Worm (Caenorhabditis elegans) whole organism, midembryonic: Measurements from ENCODE around the gene ceh-31.

Experiments used
- flt-1 ChIP-seq: fragments of 200-800 bp; sonication (Bioruptor generic); IDR thresholded peaks from 2 replicates; pipeline ENCODE4 v1.3.6; 2022; ENCODE audit warnings: missing genetic modification characterization, missing compliant biosample characterization
- ref-1 ChIP-seq: fragments of 200-800 bp; sonication (Bioruptor generic); conservative IDR thresholded peaks from 2 replicates; pipeline ENCODE4 v1.3.6; 2022; ENCODE audit warnings: missing genetic modification reagents, missing genetic modification characterization, missing compliant biosample characterization
- tab-1 ChIP-seq: fragments of 200-800 bp; sonication (Bioruptor generic); IDR thresholded peaks from 2 replicates; pipeline ENCODE4 v1.3.6; 2022; ENCODE audit warnings: missing genetic modification characterization, missing compliant biosample characterization
- ztf-29 ChIP-seq: fragments of 200-800 bp; sonication (Bioruptor generic); IDR thresholded peaks from 2 replicates; pipeline ENCODE4 v1.3.6; 2022; ENCODE audit warnings: missing genetic modification reagents, missing genetic modification characterization, missing compliant biosample characterization

ce11 chrX:3049233-3049632 lies 21.0 kb downstream of the ceh-31 start:
- no peak for TF ChIP-seq ztf-29
- TF ChIP-seq flt-1 (GFP tag; lab: Robert Waterston, UW), result no peak
- no peak for TF ChIP-seq tab-1 (GFP tag; lab: Robert Waterston, UW)
- TF ChIP-seq ref-1 (GFP tag; lab: Robert Waterston, UW), result no peak
